Fruit fly (Drosophila melanogaster): ENCODE results near the gene CG33272.

Gene CG33272

dm6 chr3L:11485956-11486609 lies 24.3 kb downstream of the CG33272 start (continued):
- TF ChIP-seq lola (GFP tag; optimal IDR thresholded peaks at IDR 0.05) (peak in 1 of 3 experiments; percentile 38), CG43689 (GFP tag; IDR thresholded peaks at IDR 0.05) (no peak), bsh (GFP tag; optimal IDR thresholded peaks at IDR 0.05) (peak in 1 of 2 experiments; percentile 44), CG34224 (GFP tag; IDR thresholded peaks at IDR 0.05; ENCODE audit: partially characterized antibody) (no peak), CG1024 (GFP tag; IDR thresholded peaks at IDR 0.05) (no peak), CkIIα-i1 (GFP tag; IDR thresholded peaks at IDR 0.05) (no peak), CG4707 (GFP tag; optimal IDR thresholded peaks at IDR 0.05) (no peak), CG7839 (tag; optimal IDR thresholded peaks at IDR 0.05) (no peak), maf-S (GFP tag; optimal IDR thresholded peaks at IDR 0.05) (no peak), CG4328 (GFP tag; optimal IDR thresholded peaks at IDR 0.05) (no peak), CG1233 (GFP tag; optimal IDR thresholded peaks at IDR 0.05) (no peak), Dad (GFP tag; optimal IDR thresholded peaks at IDR 0.05) (no peak), B-H1 (GFP tag; IDR thresholded peaks at IDR 0.05) (no peak), CG5953 (GFP tag; IDR thresholded peaks at IDR 0.05) (no peak), crc (GFP tag; optimal IDR thresholded peaks at IDR 0.05) (no peak), PHDP (tag; optimal IDR thresholded peaks at IDR 0.05) (peak; percentile 5), cad (GFP tag; optimal IDR thresholded peaks at IDR 0.05) (no peak), nau (GFP tag; optimal IDR thresholded peaks at IDR 0.05) (no peak), Dip3 (GFP tag; optimal IDR thresholded peaks at IDR 0.05) (no peak), C15 (GFP tag; IDR thresholded peaks at IDR 0.05) (no peak), ranshi (GFP tag; IDR thresholded peaks at IDR 0.05) (no peak), bbx (GFP tag; IDR thresholded peaks at IDR 0.05; ENCODE audit: partially characterized antibody) (no peak), ab (GFP tag; optimal IDR thresholded peaks at IDR 0.05) (no peak), usp (GFP tag; optimal IDR thresholded peaks at IDR 0.05) (no peak), luna (GFP tag; optimal IDR thresholded peaks at IDR 0.05) (no peak), Bdp1 (GFP tag; optimal IDR thresholded peaks at IDR 0.05) (no peak), disco-r (GFP tag; optimal IDR thresholded peaks at IDR 0.05) (no peak), Sin3A (optimal IDR thresholded peaks at IDR 0.05) (no peak), gro (GFP tag; optimal IDR thresholded peaks at IDR 0.05) (no peak), CG10274 (GFP tag; optimal IDR thresholded peaks at IDR 0.05) (no peak), so (GFP tag; IDR thresholded peaks at IDR 0.05) (no peak; the same call in 2 of the 3 replicates), CG2875 (GFP tag; optimal IDR thresholded peaks at IDR 0.05) (no peak), sc (optimal IDR thresholded peaks at IDR 0.05) (no peak), sc (GFP tag; optimal IDR thresholded peaks at IDR 0.05) (peak; percentile 7), Bteb2 (GFP tag; optimal IDR thresholded peaks at IDR 0.05) (no peak), CG17328 (GFP tag; IDR thresholded peaks at IDR 0.05) (peak; percentile 20; the same call in 1 of the 2 replicates), btn (GFP tag; optimal IDR thresholded peaks at IDR 0.05) (no peak), tio (GFP tag; optimal IDR thresholded peaks at IDR 0.05) (no peak), CG7987 (GFP tag; optimal IDR thresholded peaks at IDR 0.05) (no peak), kni (GFP tag; optimal IDR thresholded peaks at IDR 0.05) (no peak), CG10979 (tag; optimal IDR thresholded peaks at IDR 0.05) (peak; percentile 35), crol (GFP tag; IDR thresholded peaks at IDR 0.05) (peak; percentile 67; the same call in 1 of the 2 replicates), tgo (GFP tag; IDR thresholded peaks at IDR 0.05) (no peak), jigr1 (GFP tag; IDR thresholded peaks at IDR 0.05) (no peak), CG8089 (GFP tag; optimal IDR thresholded peaks at IDR 0.05) (no peak), wor (GFP tag; IDR thresholded peaks at IDR 0.05) (no peak), Hr51 (GFP tag; optimal IDR thresholded peaks at IDR 0.05) (no peak), CG12219 (GFP tag; optimal IDR thresholded peaks at IDR 0.05) (no peak), eyg (GFP tag; optimal IDR thresholded peaks at IDR 0.05) (no peak), CG30020 (tag; optimal IDR thresholded peaks at IDR 0.05) (no peak), eve (GFP tag; optimal IDR thresholded peaks at IDR 0.05) (no peak)
